Worm (Caenorhabditis elegans) whole organism, L1 larva: ENCODE data around the gene hlh-14.

Experiments
- C04F5.9 ChIP-seq: sonication (generic microtip); optimal IDR thresholded peaks from 2 replicates; lab custom pipeline; 2016; ENCODE audit warnings: missing genetic modification characterization, missing compliant biosample characterization
- C16A3.4 ChIP-seq: fragments of 150-350 bp; optimal IDR thresholded peaks from 2 replicates; lab custom pipeline; 2014; ENCODE audit warnings: missing biosample characterization, missing genetic modification characterization
- aha-1 ChIP-seq: fragments of 150-350 bp; optimal IDR thresholded peaks from 2 replicates; lab custom pipeline; 2014; ENCODE audit warnings: missing biosample characterization, missing genetic modification characterization
- ceh-63 ChIP-seq: fragments of 200-800 bp; sonication (Bioruptor generic); optimal IDR thresholded peaks from 2 replicates; lab custom pipeline; 2018; ENCODE audit warnings: mild to moderate bottlenecking, missing genetic modification characterization, missing compliant biosample characterization
- ceh-88 ChIP-seq: fragments of 200-800 bp; sonication (Bioruptor generic); IDR thresholded peaks from 2 replicates; pipeline ENCODE4 v1.3.6; 2022; ENCODE audit warnings: missing genetic modification characterization, missing compliant biosample characterization
- ces-1 ChIP-seq: fragments of 150-350 bp; optimal IDR thresholded peaks from 2 replicates; lab custom pipeline; 2014; ENCODE audit warnings: missing biosample characterization, missing genetic modification reagents, missing genetic modification characterization
- dpl-1 ChIP-seq, 3 experiments: fragments of 150-350 bp in 2 of 3; sonication (generic microtip) in 1 of 3; optimal IDR thresholded peaks; 2 replicates each; lab custom pipeline; 2014 to 2017; ENCODE audit warnings: missing biosample characterization in 3 of 3, missing genetic modification characterization in 3 of 3, missing genetic modification reagents in 3 of 3
- dsc-1 ChIP-seq: sonication (generic microtip); optimal IDR thresholded peaks from 2 replicates; lab custom pipeline; 2016; ENCODE audit warnings: mild to moderate bottlenecking, missing genetic modification characterization, missing compliant biosample characterization
- efl-1 ChIP-seq, 4 experiments: fragments of 150-350 bp; optimal IDR thresholded peaks in 3 of 4; peaks in 1 of 4; 1 replicate in 1 of 4; 2 replicates in 3 of 4; lab custom pipeline; 2014; ENCODE audit warnings: missing biosample characterization in 2 of 4, missing genetic modification characterization in 2 of 4, missing genetic modification reagents in 2 of 4
- elt-2 ChIP-seq: sonication (generic microtip); optimal IDR thresholded peaks from 2 replicates; lab custom pipeline; 2016; ENCODE audit warnings: missing genetic modification characterization, mild to moderate bottlenecking, inconsistent platforms, missing compliant biosample characterization, missing genetic modification reagents
- elt-3 ChIP-seq, 6 experiments: fragments of 150-350 bp in 1 of 6; sonication (generic microtip); optimal IDR thresholded peaks; 2 replicates each; lab custom pipeline; 2017 to 2018; ENCODE audit warnings: missing biosample characterization in 6 of 6, missing genetic modification characterization in 6 of 6, inconsistent platforms in 1 of 6
- fkh-4 ChIP-seq: sonication (generic microtip); optimal IDR thresholded peaks from 2 replicates; lab custom pipeline; 2016; ENCODE audit warnings: missing compliant biosample characterization, missing genetic modification characterization, borderline replicate concordance
- fkh-8 ChIP-seq: sonication (generic microtip); optimal IDR thresholded peaks from 2 replicates; lab custom pipeline; 2016; ENCODE audit warnings: mild to moderate bottlenecking, missing genetic modification characterization, missing compliant biosample characterization
- hlh-17 ChIP-seq: fragments of 200-800 bp; sonication (Bioruptor generic); optimal IDR thresholded peaks from 2 replicates; lab custom pipeline; 2018; ENCODE audit warnings: missing genetic modification characterization, mild to moderate bottlenecking, missing compliant biosample characterization, moderate library complexity, borderline replicate concordance
- irx-1 ChIP-seq: sonication (generic microtip); optimal IDR thresholded peaks from 2 replicates; lab custom pipeline; 2016; ENCODE audit warnings: missing genetic modification characterization, missing compliant biosample characterization
- isw-1 ChIP-seq: fragments of 200-800 bp; sonication (Bioruptor generic); IDR thresholded peaks from 2 replicates; pipeline ENCODE4 v1.3.6; 2022; ENCODE audit warnings: missing genetic modification characterization, missing compliant biosample characterization
- lin-15B ChIP-seq: fragments of 150-350 bp; sonication (generic microtip); optimal IDR thresholded peaks from 3 replicates; lab custom pipeline; 2014; ENCODE audit warnings: missing biosample characterization, missing genetic modification characterization
- lin-39 ChIP-seq: fragments of 150-350 bp; optimal IDR thresholded peaks from 2 replicates; lab custom pipeline; 2014; ENCODE audit warnings: missing biosample characterization, missing genetic modification reagents, missing genetic modification characterization
- lir-3 ChIP-seq: sonication (generic microtip); optimal IDR thresholded peaks from 2 replicates; lab custom pipeline; 2016; ENCODE audit warnings: mild to moderate bottlenecking, missing genetic modification characterization, moderate library complexity, missing compliant biosample characterization; ENCODE audit not compliant: poor library complexity
- lsy-2 ChIP-seq, 2 experiments: fragments of 150-350 bp; optimal IDR thresholded peaks; 2 replicates each; lab custom pipeline; 2014; ENCODE audit warnings: missing biosample characterization in 2 of 2, missing genetic modification characterization in 2 of 2
- mab-9 ChIP-seq: fragments of 200-800 bp; sonication (Bioruptor generic); IDR thresholded peaks from 2 replicates; pipeline ENCODE4 v1.3.6; 2022; ENCODE audit warnings: missing genetic modification reagents, missing genetic modification characterization, missing compliant biosample characterization
- nhr-12 ChIP-seq: sonication (generic microtip); optimal IDR thresholded peaks from 2 replicates; lab custom pipeline; 2017; ENCODE audit warnings: missing biosample characterization, missing genetic modification characterization
- nhr-19 ChIP-seq: fragments of 200-800 bp; sonication (Bioruptor generic); conservative IDR thresholded peaks from 2 replicates; pipeline ENCODE4 v1.3.6; 2022; ENCODE audit warnings: missing genetic modification characterization, missing compliant biosample characterization
- nhr-237 ChIP-seq: fragments of 150-350 bp; optimal IDR thresholded peaks from 2 replicates; lab custom pipeline; 2014; ENCODE audit warnings: missing biosample characterization, missing genetic modification characterization
- nhr-71 ChIP-seq: sonication (generic microtip); optimal IDR thresholded peaks from 2 replicates; lab custom pipeline; 2016; ENCODE audit warnings: mild to moderate bottlenecking, missing genetic modification characterization, moderate library complexity, missing compliant biosample characterization
- nhr-84 ChIP-seq: sonication (generic microtip); optimal IDR thresholded peaks from 2 replicates; lab custom pipeline; 2017; ENCODE audit warnings: missing biosample characterization, missing genetic modification characterization
- nhr-85 ChIP-seq: sonication (generic microtip); peaks from one replicate; lab custom pipeline; 2016; ENCODE audit warnings: missing genetic modification characterization, inconsistent platforms, missing compliant biosample characterization
- nhr-90 ChIP-seq: sonication (generic microtip); optimal IDR thresholded peaks from 2 replicates; lab custom pipeline; 2016; ENCODE audit warnings: mild to moderate bottlenecking, missing genetic modification characterization, missing compliant biosample characterization; ENCODE audit not compliant: poor library complexity
- pag-3 ChIP-seq: sonication (generic microtip); optimal IDR thresholded peaks from 2 replicates; lab custom pipeline; 2017; ENCODE audit warnings: missing genetic modification characterization, mild to moderate bottlenecking, missing compliant biosample characterization, antibody characterized with exemption, borderline replicate concordance; ENCODE audit not compliant: insufficient read depth
- sox-4 ChIP-seq: sonication (generic microtip); optimal IDR thresholded peaks from 2 replicates; lab custom pipeline; 2016; ENCODE audit warnings: missing genetic modification characterization, missing compliant biosample characterization
- sptf-1 ChIP-seq: fragments of 150-350 bp; optimal IDR thresholded peaks from 2 replicates; lab custom pipeline; 2014; ENCODE audit warnings: missing biosample characterization, missing genetic modification characterization
- tlp-1 ChIP-seq: fragments of 150-350 bp; optimal IDR thresholded peaks from 2 replicates; lab custom pipeline; 2014; ENCODE audit warnings: missing biosample characterization, missing genetic modification characterization
- unc-86 ChIP-seq: sonication (generic microtip); optimal IDR thresholded peaks from 2 replicates; lab custom pipeline; 2016; ENCODE audit warnings: missing genetic modification characterization, missing compliant biosample characterization
- unc-98 ChIP-seq: fragments of 200-800 bp; sonication (Bioruptor generic); IDR thresholded peaks from 2 replicates; pipeline ENCODE4 v1.3.6; 2022; ENCODE audit warnings: missing genetic modification characterization, missing compliant biosample characterization
- vab-15 ChIP-seq: sonication (generic microtip); optimal IDR thresholded peaks from 2 replicates; lab custom pipeline; 2017; ENCODE audit warnings: missing genotype, mild to moderate bottlenecking, missing genetic modification characterization, missing compliant biosample characterization
- zip-4 ChIP-seq: fragments of 200-800 bp; sonication (Bioruptor generic); optimal IDR thresholded peaks from 2 replicates; lab custom pipeline; 2018; ENCODE audit warnings: mild to moderate bottlenecking, missing genetic modification characterization, moderate library complexity, missing compliant biosample characterization

Gene hlh-14

ce11 chrII:5719848-5720247 lies 18.8 kb downstream of the hlh-14 start, which contains the start of gene damt-1:
Gene damt-1, plus strand, starts transcription at chrII:5720148.
- TF ChIP-seq nhr-237 (tag; lab: Kevin White, UChicago) (no peak), nhr-19 (no peak), unc-98 (no peak), zip-4 (no peak), elt-2 (no peak), fkh-4 (tag; lab: Kevin White, UChicago) (no peak), lin-39 (no peak), C04F5.9 (no peak), ces-1 (GFP tag; lab: Kevin White, UChicago) (no peak), nhr-84 (tag; lab: Kevin White, UChicago) (no peak), nhr-90 (tag; lab: Kevin White, UChicago) (no peak), mab-9 (GFP tag; lab: Robert Waterston, UW) (no peak), sptf-1 (tag; lab: Kevin White, UChicago) (no peak), nhr-12 (tag; lab: Kevin White, UChicago) (no peak), lin-15B (no peak), sox-4 (tag; lab: Kevin White, UChicago) (no peak), tlp-1 (tag; lab: Kevin White, UChicago) (no peak), vab-15 (tag; lab: Kevin White, UChicago) (no peak), ceh-88 (GFP tag; lab: Robert Waterston, UW) (no peak)

ce11 chrII:5717831-5718230 lies 20.9 kb downstream of the hlh-14 start, which contains the start of gene zipt-3:
Gene zipt-3, plus strand, starts transcription at chrII:5718131.
- TF ChIP-seq irx-1 (tag; lab: Kevin White, UChicago) (no peak), fkh-4 (tag; lab: Kevin White, UChicago) (no peak), ceh-63 (GFP tag; lab: Kevin White, UChicago) (no peak), nhr-85 (tag; lab: Kevin White, UChicago) (no peak), C16A3.4 (tag; lab: Kevin White, UChicago) (no peak), pag-3 (no peak), fkh-8 (tag; lab: Kevin White, UChicago) (no peak), dsc-1 (tag; lab: Kevin White, UChicago) (no peak), hlh-17 (GFP tag; lab: Kevin White, UChicago) (no peak), lsy-2 (tag; optimal IDR thresholded peaks at IDR 0.05; lab: Kevin White, UChicago) (no peak), isw-1 (GFP tag; lab: Robert Waterston, UW) (no peak), mab-9 (GFP tag; lab: Robert Waterston, UW) (no peak), elt-3 (tag; optimal IDR thresholded peaks at IDR 0.05; lab: Kevin White, UChicago) (no peak), unc-86 (tag; lab: Kevin White, UChicago) (no peak), lir-3 (tag; lab: Kevin White, UChicago) (no peak), nhr-71 (no peak)

- TF ChIP-seq dpl-1 (GFP tag; optimal IDR thresholded peaks at IDR 0.05; lab: Kevin White, UChicago) (peak in 1 of 3 experiments; percentile 14), aha-1 (tag; lab: Kevin White, UChicago) (no peak), efl-1 (optimal IDR thresholded peaks at IDR 0.05; lab: Kevin White, UChicago) (no peak), efl-1 (GFP tag; optimal IDR thresholded peaks at IDR 0.05 in 1 of 2; lab: Kevin White, UChicago) (peak in 1 of 2 experiments; percentile 7)
Measured at ce11 chrII:5715745-5716357, 22.8 kb downstream of the hlh-14 start, which contains the start of the genes C18A3.10 and C18A3.3. Gene C18A3.10, minus strand, starts transcription at chrII:5715845. Gene C18A3.3, plus strand, starts transcription at chrII:5716307.
